Worm (Caenorhabditis elegans): ENCODE results near the gene srh-119.
A peak's percentile ranks its signal among the peaks of the same experiment; 100 is the strongest.

Gene srh-119

DNA sequence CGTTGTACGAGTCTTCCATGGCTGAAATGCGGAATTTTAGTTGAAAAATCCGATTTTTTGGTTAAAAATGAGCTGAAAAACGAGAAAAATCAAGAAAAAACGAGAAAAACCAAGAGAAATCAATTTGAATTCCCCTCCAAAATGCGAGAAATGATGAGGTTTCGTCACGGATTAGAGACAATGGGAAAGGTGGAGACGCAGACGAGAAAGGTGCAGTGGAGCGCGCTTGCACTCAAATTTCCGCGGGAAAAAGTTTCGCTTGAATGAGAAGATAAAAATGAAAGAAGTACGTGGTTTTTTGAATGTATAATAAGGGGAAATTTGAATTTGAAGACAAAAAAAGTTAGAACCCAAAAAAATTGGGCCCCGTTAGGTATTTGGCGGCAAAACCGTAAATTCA lies 6.6 kb upstream of the srh-119 start, which contains the start of gene efl-1:
efl-1 (minus strand) TSS at position 21 of the 400 bp plus-strand sequence.
- TF ChIP-seq med-1 (GFP tag; optimal IDR thresholded peaks at IDR 0.05; ENCODE audit: insufficient read depth) (no peak), ztf-23 (GFP tag; IDR thresholded peaks at IDR 0.05) (peak; percentile 65; the same call in 1 of the 2 replicates)

DNA sequence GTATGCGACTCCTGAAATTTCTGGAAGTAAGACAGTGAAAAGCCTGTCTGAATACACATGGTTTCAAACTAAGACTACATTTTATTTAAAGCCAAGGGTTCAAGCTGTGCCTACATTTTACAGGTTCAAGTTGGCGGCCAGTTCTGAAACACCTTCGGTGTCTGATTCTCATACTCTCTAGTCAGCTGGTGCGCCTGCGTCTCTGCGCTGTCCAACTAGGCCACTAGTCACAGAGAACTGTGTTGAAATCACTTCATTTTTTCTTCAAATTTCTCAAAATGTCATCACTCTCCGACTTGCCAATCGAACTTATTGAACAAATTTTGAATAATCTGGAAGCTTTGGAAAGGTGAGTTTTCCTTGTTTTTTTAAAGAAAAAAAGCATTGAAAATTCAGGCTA lies 5.6 kb upstream of the srh-119 start, which contains the start of gene fbxa-90:
fbxa-90 (plus strand) TSS at position 179 of the 400 bp plus-strand sequence.
- no peak for TF ChIP-seq cog-1 (tag; optimal IDR thresholded peaks at IDR 0.05)
- TF ChIP-seq ref-1 (GFP tag; conservative IDR thresholded peaks at IDR 0.05): no peak
- TF ChIP-seq ztf-29 (GFP tag; IDR thresholded peaks at IDR 0.05): no peak
- TF ChIP-seq med-1 (GFP tag; optimal IDR thresholded peaks at IDR 0.05; ENCODE audit: insufficient read depth): no peak
- TF ChIP-seq flt-1 (GFP tag; IDR thresholded peaks at IDR 0.05): no peak
- TF ChIP-seq ztf-23 (GFP tag; IDR thresholded peaks at IDR 0.05): no peak
- no peak for TF ChIP-seq tab-1 (GFP tag; IDR thresholded peaks at IDR 0.05)
- no peak for TF ChIP-seq T22C8.4 (GFP tag; IDR thresholded peaks at IDR 0.05)
- TF ChIP-seq klf-2 (GFP tag; conservative IDR thresholded peaks at IDR 0.05): no peak

DNA sequence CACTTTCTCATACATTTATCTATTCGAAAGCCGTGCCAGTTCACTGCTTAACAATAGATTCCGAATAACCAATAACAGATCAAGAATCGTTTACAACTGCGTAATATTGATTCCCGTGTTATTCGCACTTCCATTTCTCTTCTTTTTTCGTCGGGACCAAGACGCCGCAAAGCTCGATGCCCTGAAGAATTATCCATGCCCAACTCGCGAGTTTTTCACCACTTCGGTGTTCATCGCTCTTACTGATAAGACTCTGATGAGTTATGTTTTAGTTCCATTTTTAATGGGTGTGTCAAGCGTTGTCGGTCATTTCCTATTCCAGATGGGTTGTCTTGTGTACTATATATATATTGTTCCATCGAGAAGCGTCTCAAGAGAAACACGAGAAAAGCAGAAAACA lies 1.1 kb downstream of the srh-119 start:
- TF ChIP-seq flt-1 (GFP tag; IDR thresholded peaks at IDR 0.05) (no peak), ztf-29 (GFP tag; IDR thresholded peaks at IDR 0.05) (no peak), tab-1 (GFP tag; IDR thresholded peaks at IDR 0.05) (no peak), cog-1 (tag; optimal IDR thresholded peaks at IDR 0.05) (no peak), ztf-23 (GFP tag; IDR thresholded peaks at IDR 0.05) (no peak), ref-1 (GFP tag; conservative IDR thresholded peaks at IDR 0.05) (no peak), klf-2 (GFP tag; conservative IDR thresholded peaks at IDR 0.05) (no peak), T22C8.4 (GFP tag; IDR thresholded peaks at IDR 0.05) (no peak), med-1 (GFP tag; optimal IDR thresholded peaks at IDR 0.05; ENCODE audit: insufficient read depth) (no peak)

DNA sequence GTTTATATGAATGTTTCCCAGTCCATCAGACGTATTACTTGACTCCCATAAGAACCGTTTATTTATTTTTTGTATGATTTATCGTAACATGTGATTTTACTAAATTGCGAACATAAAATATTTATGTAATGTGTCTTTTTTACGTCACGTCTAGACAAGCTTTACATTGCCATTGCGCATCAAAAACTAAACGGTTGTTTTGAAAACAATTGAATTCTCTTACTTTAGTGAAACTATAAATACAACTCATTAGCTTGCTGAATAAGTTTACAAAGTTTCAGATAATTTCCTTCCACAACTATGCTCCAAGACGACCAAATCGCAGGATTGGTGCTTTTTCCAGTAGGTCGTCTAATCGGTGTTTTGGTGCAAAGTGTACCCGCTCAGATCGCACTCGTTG lies 2.7 kb downstream of the srh-119 start, which contains the start of gene srx-54:
srx-54 (plus strand) TSS at position 301 of the 400 bp plus-strand sequence.
- no peak for TF ChIP-seq ref-1 (GFP tag; conservative IDR thresholded peaks at IDR 0.05)
- no peak for TF ChIP-seq ztf-29 (GFP tag; IDR thresholded peaks at IDR 0.05)
- no peak for TF ChIP-seq T22C8.4 (GFP tag; IDR thresholded peaks at IDR 0.05)
- no peak for TF ChIP-seq flt-1 (GFP tag; IDR thresholded peaks at IDR 0.05)
- TF ChIP-seq cog-1 (tag; optimal IDR thresholded peaks at IDR 0.05): no peak
- TF ChIP-seq tab-1 (GFP tag; IDR thresholded peaks at IDR 0.05): no peak
- no peak for TF ChIP-seq ztf-23 (GFP tag; IDR thresholded peaks at IDR 0.05)
- TF ChIP-seq klf-2 (GFP tag; conservative IDR thresholded peaks at IDR 0.05): no peak
- TF ChIP-seq med-1 (GFP tag; optimal IDR thresholded peaks at IDR 0.05; ENCODE audit: insufficient read depth): no peak

DNA sequence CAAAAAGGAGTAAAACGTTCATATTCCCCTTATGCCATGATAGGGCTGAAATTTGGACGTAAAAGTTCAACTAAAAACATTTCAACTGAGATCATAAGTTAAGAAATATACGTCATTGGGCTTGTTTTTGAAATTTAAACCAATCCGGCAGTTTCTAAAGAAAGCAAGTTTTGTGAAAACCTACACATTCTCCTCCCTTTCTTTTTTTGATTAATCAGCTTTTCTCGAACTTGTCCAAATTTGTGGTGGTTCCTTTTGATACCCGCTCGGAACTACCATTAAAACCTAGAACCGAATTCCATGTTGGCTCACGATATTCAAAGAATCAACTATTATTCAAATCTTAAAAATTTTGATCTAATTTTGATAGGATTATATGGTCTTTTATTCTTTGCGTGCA lies 8.1 kb downstream of the srh-119 start, which contains the start of gene srz-54:
srz-54 (plus strand) TSS at position 301 of the 400 bp plus-strand sequence.
- TF ChIP-seq klf-2 (GFP tag; conservative IDR thresholded peaks at IDR 0.05): no peak
- no peak for TF ChIP-seq cog-1 (tag; optimal IDR thresholded peaks at IDR 0.05)
- no peak for TF ChIP-seq ztf-29 (GFP tag; IDR thresholded peaks at IDR 0.05)
- no peak for TF ChIP-seq flt-1 (GFP tag; IDR thresholded peaks at IDR 0.05)
- no peak for TF ChIP-seq tab-1 (GFP tag; IDR thresholded peaks at IDR 0.05)
- TF ChIP-seq ref-1 (GFP tag; conservative IDR thresholded peaks at IDR 0.05): no peak
- no peak for TF ChIP-seq ztf-23 (GFP tag; IDR thresholded peaks at IDR 0.05)
- no peak for TF ChIP-seq med-1 (GFP tag; optimal IDR thresholded peaks at IDR 0.05; ENCODE audit: insufficient read depth)
- TF ChIP-seq T22C8.4 (GFP tag; IDR thresholded peaks at IDR 0.05): no peak

DNA sequence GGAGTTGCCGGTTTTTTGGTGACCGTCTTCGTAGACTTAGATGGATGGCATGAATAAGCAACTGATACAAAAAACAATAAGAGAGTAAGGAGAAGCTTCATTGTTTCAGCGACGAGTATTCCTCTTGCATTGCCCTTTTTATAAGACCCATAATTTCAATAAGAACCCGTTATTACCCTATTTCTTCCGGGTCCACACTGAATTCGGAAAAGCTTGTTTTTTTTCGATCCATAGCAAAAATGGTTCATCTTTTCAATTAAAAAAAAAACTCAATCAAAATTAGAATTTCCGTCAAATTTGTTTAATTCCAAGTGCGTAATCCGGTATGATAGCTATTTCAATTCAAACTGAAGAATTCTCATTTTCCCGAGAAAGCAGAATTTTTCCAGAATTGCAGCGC lies 14.8 kb downstream of the srh-119 start, which contains the start of gene Y102A5C.40:
Y102A5C.40 (minus strand) TSS at position 101 of the 400 bp plus-strand sequence.
- TF ChIP-seq flt-1 (GFP tag; IDR thresholded peaks at IDR 0.05): no peak

DNA sequence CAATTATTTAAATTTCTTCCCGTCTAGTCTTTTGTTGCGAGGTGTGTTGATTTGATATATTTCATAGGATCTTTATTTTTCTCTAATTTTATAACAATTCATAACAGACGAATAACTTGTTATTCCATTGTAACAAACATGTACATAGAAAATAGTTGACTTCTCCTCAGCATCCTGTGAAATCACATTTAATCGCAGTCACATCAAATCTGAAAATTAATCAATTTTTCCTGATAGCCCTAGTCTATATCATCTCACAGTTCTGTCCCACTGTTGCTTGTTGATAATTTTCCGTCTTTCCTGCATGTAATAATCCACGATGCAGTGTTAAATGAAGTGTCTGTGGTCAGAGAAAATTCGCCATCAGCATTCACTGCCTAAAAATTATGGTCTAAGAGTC lies 15.5 kb downstream of the srh-119 start:
- no peak for TF ChIP-seq T22C8.4 (GFP tag; IDR thresholded peaks at IDR 0.05)
- TF ChIP-seq cog-1 (tag; optimal IDR thresholded peaks at IDR 0.05): no peak
- TF ChIP-seq ztf-23 (GFP tag; IDR thresholded peaks at IDR 0.05): no peak
- TF ChIP-seq klf-2 (GFP tag; conservative IDR thresholded peaks at IDR 0.05): no peak
- no peak for TF ChIP-seq ztf-29 (GFP tag; IDR thresholded peaks at IDR 0.05)
- no peak for TF ChIP-seq med-1 (GFP tag; optimal IDR thresholded peaks at IDR 0.05; ENCODE audit: insufficient read depth)
- no peak for TF ChIP-seq ref-1 (GFP tag; conservative IDR thresholded peaks at IDR 0.05)
- TF ChIP-seq tab-1 (GFP tag; IDR thresholded peaks at IDR 0.05): no peak
- TF ChIP-seq flt-1 (GFP tag; IDR thresholded peaks at IDR 0.05): no peak

DNA sequence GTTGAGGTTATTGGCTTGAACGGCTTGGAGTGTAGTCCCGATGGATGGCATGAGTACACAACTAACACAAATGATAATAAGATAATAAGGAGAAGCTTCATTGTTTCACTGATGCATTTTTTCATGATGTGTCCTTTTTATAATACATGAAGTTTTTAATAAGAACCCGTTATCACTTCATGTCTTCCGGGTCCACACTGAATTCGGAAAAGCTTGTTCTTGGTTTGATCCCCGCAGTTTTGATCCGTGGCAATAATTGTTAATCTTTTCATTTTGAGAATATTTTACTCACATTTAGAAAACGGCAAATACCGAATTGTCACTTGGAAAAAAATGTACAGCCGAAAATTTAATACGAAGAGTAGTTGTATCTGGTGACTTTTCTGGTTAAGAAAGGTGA lies 16.4 kb downstream of the srh-119 start, which contains the start of gene Y102A5C.27:
Y102A5C.27 (minus strand) TSS at position 101 of the 400 bp plus-strand sequence.
- TF ChIP-seq T22C8.4 (GFP tag; IDR thresholded peaks at IDR 0.05) (no peak), med-1 (GFP tag; optimal IDR thresholded peaks at IDR 0.05; ENCODE audit: insufficient read depth) (no peak), klf-2 (GFP tag; conservative IDR thresholded peaks at IDR 0.05) (no peak), cog-1 (tag; optimal IDR thresholded peaks at IDR 0.05) (no peak), flt-1 (GFP tag; IDR thresholded peaks at IDR 0.05) (no peak), ref-1 (GFP tag; conservative IDR thresholded peaks at IDR 0.05) (no peak), ztf-23 (GFP tag; IDR thresholded peaks at IDR 0.05) (no peak), tab-1 (GFP tag; IDR thresholded peaks at IDR 0.05) (no peak)

DNA sequence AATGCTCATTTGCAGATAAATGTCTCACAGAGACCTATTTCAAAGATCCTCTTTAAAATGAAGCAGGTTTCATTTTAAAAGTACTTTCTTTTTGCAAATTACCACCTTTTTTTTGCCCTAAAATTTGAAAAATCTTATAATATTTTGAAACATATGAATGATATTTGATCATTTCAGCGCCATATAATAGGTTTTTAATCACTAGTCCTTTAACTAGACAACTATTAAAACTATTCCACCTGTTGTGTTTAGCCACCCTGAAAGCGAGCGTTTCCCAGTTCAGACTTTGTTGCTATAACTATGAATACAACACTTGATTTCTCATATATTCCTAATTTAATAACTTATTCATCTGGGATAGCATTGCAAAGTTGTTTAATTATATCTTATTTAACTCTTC lies 19.5 kb downstream of the srh-119 start, which contains the start of gene srz-95:
srz-95 (plus strand) TSS at position 301 of the 400 bp plus-strand sequence.
- no peak for TF ChIP-seq ref-1 (GFP tag; conservative IDR thresholded peaks at IDR 0.05)
- no peak for TF ChIP-seq T22C8.4 (GFP tag; IDR thresholded peaks at IDR 0.05)
- no peak for TF ChIP-seq cog-1 (tag; optimal IDR thresholded peaks at IDR 0.05)
- no peak for TF ChIP-seq ztf-23 (GFP tag; IDR thresholded peaks at IDR 0.05)
- TF ChIP-seq flt-1 (GFP tag; IDR thresholded peaks at IDR 0.05): no peak
- TF ChIP-seq med-1 (GFP tag; optimal IDR thresholded peaks at IDR 0.05; ENCODE audit: insufficient read depth): no peak
- TF ChIP-seq klf-2 (GFP tag; conservative IDR thresholded peaks at IDR 0.05): no peak
- no peak for TF ChIP-seq tab-1 (GFP tag; IDR thresholded peaks at IDR 0.05)
- no peak for TF ChIP-seq ztf-29 (GFP tag; IDR thresholded peaks at IDR 0.05)

DNA sequence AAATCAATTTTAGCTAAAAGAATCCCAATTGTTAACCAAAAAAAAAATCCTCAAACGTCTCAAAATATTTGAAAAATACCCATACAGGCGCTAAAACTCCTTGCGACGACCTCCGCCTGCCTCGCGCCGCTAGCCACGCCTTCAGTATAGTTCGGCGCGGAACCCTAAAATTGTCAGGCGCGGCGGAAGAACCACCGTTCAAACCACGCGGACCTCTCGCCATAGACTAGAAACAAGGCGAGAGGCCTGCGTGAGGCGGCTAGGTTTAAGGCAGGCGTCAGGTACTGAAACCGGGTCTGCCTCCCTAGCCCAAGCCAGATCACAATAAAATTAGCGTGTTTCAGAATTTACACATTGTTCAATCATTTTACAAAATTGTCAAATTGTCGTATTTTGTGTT lies 20.1 kb downstream of the srh-119 start:
- TF ChIP-seq ztf-29 (GFP tag; IDR thresholded peaks at IDR 0.05): no peak
- no peak for TF ChIP-seq T22C8.4 (GFP tag; IDR thresholded peaks at IDR 0.05)
- TF ChIP-seq ref-1 (GFP tag; conservative IDR thresholded peaks at IDR 0.05): no peak
- no peak for TF ChIP-seq med-1 (GFP tag; optimal IDR thresholded peaks at IDR 0.05; ENCODE audit: insufficient read depth)
- no peak for TF ChIP-seq klf-2 (GFP tag; conservative IDR thresholded peaks at IDR 0.05)
- no peak for TF ChIP-seq ztf-23 (GFP tag; IDR thresholded peaks at IDR 0.05)

Data from whole organism, midembryonic.